Worm (Caenorhabditis elegans) whole organism, L4 larva: ENCODE measurements around the gene npr-43.

Source experiments
- F26F4.8 ChIP-seq: fragments of 200-800 bp; sonication (Bioruptor generic); conservative IDR thresholded peaks from 2 replicates; pipeline ENCODE4 v1.3.6; 2022; ENCODE audit warnings: missing genetic modification characterization, missing compliant biosample characterization
- ceh-82 ChIP-seq: sonication (generic microtip); optimal IDR thresholded peaks from 2 replicates; lab custom pipeline; 2017; ENCODE audit warnings: missing biosample characterization, missing genetic modification characterization
- nhr-77 ChIP-seq: fragments of 150-350 bp; optimal IDR thresholded peaks from 2 replicates; lab custom pipeline; 2014; ENCODE audit warnings: missing biosample characterization, missing genetic modification characterization

- TF ChIP-seq ceh-82 (no peak), nhr-77 (no peak), F26F4.8 (GFP tag; lab: Robert Waterston, UW) (no peak)
These were observed 42.2 kb downstream of the npr-43 start, which contains the start of gene srm-6 for ce11 chrV:14336655-14337054.
